Worm (Caenorhabditis elegans) whole organism, midembryonic: ENCODE data around the gene act-1.

Experiments
- T22C8.4 ChIP-seq: fragments of 200-800 bp; sonication (Bioruptor generic); IDR thresholded peaks from 2 replicates; pipeline ENCODE4 v1.3.6; 2022; ENCODE audit warnings: missing genetic modification characterization, missing compliant biosample characterization
- cog-1 ChIP-seq: sonication (generic microtip); optimal IDR thresholded peaks from 2 replicates; lab custom pipeline; 2016; ENCODE audit warnings: missing genetic modification characterization, missing compliant biosample characterization
- flt-1 ChIP-seq: fragments of 200-800 bp; sonication (Bioruptor generic); IDR thresholded peaks from 2 replicates; pipeline ENCODE4 v1.3.6; 2022; ENCODE audit warnings: missing genetic modification characterization, missing compliant biosample characterization
- klf-2 ChIP-seq: fragments of 200-800 bp; sonication (Bioruptor generic); conservative IDR thresholded peaks from 2 replicates; pipeline ENCODE4 v1.3.6; 2022; ENCODE audit warnings: missing genetic modification reagents, missing genetic modification characterization, missing compliant biosample characterization
- med-1 ChIP-seq: sonication (generic microtip); optimal IDR thresholded peaks from 2 replicates; lab custom pipeline; 2017; ENCODE audit warnings: missing genetic modification characterization, mild to moderate bottlenecking, missing compliant biosample characterization, antibody characterized with exemption, missing genetic modification reagents; ENCODE audit not compliant: insufficient read depth
- ref-1 ChIP-seq: fragments of 200-800 bp; sonication (Bioruptor generic); conservative IDR thresholded peaks from 2 replicates; pipeline ENCODE4 v1.3.6; 2022; ENCODE audit warnings: missing genetic modification reagents, missing genetic modification characterization, missing compliant biosample characterization
- tab-1 ChIP-seq: fragments of 200-800 bp; sonication (Bioruptor generic); IDR thresholded peaks from 2 replicates; pipeline ENCODE4 v1.3.6; 2022; ENCODE audit warnings: missing genetic modification characterization, missing compliant biosample characterization
- ztf-23 ChIP-seq: fragments of 200-800 bp; sonication (Bioruptor generic); IDR thresholded peaks from 2 replicates; pipeline ENCODE4 v1.3.6; 2022; ENCODE audit warnings: missing genetic modification reagents, missing genetic modification characterization, missing compliant biosample characterization
- ztf-29 ChIP-seq: fragments of 200-800 bp; sonication (Bioruptor generic); IDR thresholded peaks from 2 replicates; pipeline ENCODE4 v1.3.6; 2022; ENCODE audit warnings: missing genetic modification reagents, missing genetic modification characterization, missing compliant biosample characterization

act-1 gene

ce11 chrV:11063115-11063514 is 17.7 kb upstream of the act-1 start, which contains the start of gene T04C12.9:
T04C12.9 (minus strand) TSS chrV:11063215.
- TF ChIP-seq flt-1 (GFP tag; lab: Robert Waterston, UW) (no peak), ztf-23 (GFP tag; lab: Robert Waterston, UW) (no peak), T22C8.4 (GFP tag; lab: Robert Waterston, UW) (no peak), ref-1 (GFP tag; lab: Robert Waterston, UW) (no peak), cog-1 (tag; lab: Kevin White, UChicago) (no peak), med-1 (GFP tag; lab: Kevin White, UChicago) (no peak), ztf-29 (no peak), tab-1 (GFP tag; lab: Robert Waterston, UW) (no peak), klf-2 (GFP tag; lab: Robert Waterston, UW) (no peak)

- TF ChIP-seq flt-1 (GFP tag; lab: Robert Waterston, UW) (no peak), tab-1 (GFP tag; lab: Robert Waterston, UW) (no peak), med-1 (GFP tag; lab: Kevin White, UChicago) (no peak), ztf-29 (no peak), ref-1 (GFP tag; lab: Robert Waterston, UW) (no peak), klf-2 (GFP tag; lab: Robert Waterston, UW) (no peak), T22C8.4 (GFP tag; lab: Robert Waterston, UW) (no peak), ztf-23 (GFP tag; lab: Robert Waterston, UW) (no peak), cog-1 (tag; lab: Kevin White, UChicago) (no peak)
These were observed 15.3 kb upstream of the act-1 start, which contains the start of gene nlp-80 for ce11 chrV:11065513-11065912. nlp-80 (minus strand) TSS chrV:11065613.

- TF ChIP-seq ref-1 (GFP tag; lab: Robert Waterston, UW) (no peak), tab-1 (GFP tag; lab: Robert Waterston, UW) (no peak), med-1 (GFP tag; lab: Kevin White, UChicago) (no peak), ztf-23 (GFP tag; lab: Robert Waterston, UW) (no peak)
These were observed 11.6 kb upstream of the act-1 start, which contains the start of gene T04C12.8 for ce11 chrV:11069277-11069676. T04C12.8 (minus strand) TSS chrV:11069358.

- TF ChIP-seq tab-1 (GFP tag; lab: Robert Waterston, UW) = no peak
- TF ChIP-seq T22C8.4 (GFP tag; lab: Robert Waterston, UW) = no peak
These were observed 10.5 kb upstream of the act-1 start for ce11 chrV:11070388-11070787.

ce11 chrV:11071453-11071852 is 9.4 kb upstream of the act-1 start:
- TF ChIP-seq tab-1 (GFP tag; lab: Robert Waterston, UW) (no peak), cog-1 (tag; lab: Kevin White, UChicago) (no peak), T22C8.4 (GFP tag; lab: Robert Waterston, UW) (no peak), klf-2 (GFP tag; lab: Robert Waterston, UW) (no peak), med-1 (GFP tag; lab: Kevin White, UChicago) (no peak), flt-1 (GFP tag; lab: Robert Waterston, UW) (no peak), ztf-29 (no peak), ref-1 (GFP tag; lab: Robert Waterston, UW) (no peak), ztf-23 (GFP tag; lab: Robert Waterston, UW) (no peak)

- TF ChIP-seq tab-1 (GFP tag; lab: Robert Waterston, UW) (no peak), T22C8.4 (GFP tag; lab: Robert Waterston, UW) (no peak), ztf-23 (GFP tag; lab: Robert Waterston, UW) (no peak)
These were observed 7.5 kb upstream of the act-1 start for ce11 chrV:11073354-11073753.

ce11 chrV:11074448-11074847 is 6.4 kb upstream of the act-1 start, which contains the start of gene act-3:
act-3 (minus strand) TSS chrV:11074498.
- TF ChIP-seq klf-2 (GFP tag; lab: Robert Waterston, UW) = no peak
- TF ChIP-seq cog-1 (tag; lab: Kevin White, UChicago) = peak; percentile 35

ce11 chrV:11075209-11076027 is 5.4 kb upstream of the act-1 start:
- TF ChIP-seq med-1 (GFP tag; lab: Kevin White, UChicago) (no peak), flt-1 (GFP tag; lab: Robert Waterston, UW) (peak; percentile 48; the same call in 1 of the 2 replicates)

ce11 chrV:11076028-11076402 is 4.8 kb upstream of the act-1 start:
- TF ChIP-seq T22C8.4 (GFP tag; lab: Robert Waterston, UW) (no peak), med-1 (GFP tag; lab: Kevin White, UChicago) (no peak), ztf-23 (GFP tag; lab: Robert Waterston, UW) (no peak), klf-2 (GFP tag; lab: Robert Waterston, UW) (no peak), cog-1 (tag; lab: Kevin White, UChicago) (no peak), ztf-29 (no peak), tab-1 (GFP tag; lab: Robert Waterston, UW) (no peak), ref-1 (GFP tag; lab: Robert Waterston, UW) (no peak), flt-1 (GFP tag; lab: Robert Waterston, UW) (no peak)

ce11 chrV:11076403-11076802 is 4.4 kb upstream of the act-1 start:
- no peak for TF ChIP-seq klf-2 (GFP tag; lab: Robert Waterston, UW)
- TF ChIP-seq ztf-23 (GFP tag; lab: Robert Waterston, UW) = no peak
- no peak for TF ChIP-seq med-1 (GFP tag; lab: Kevin White, UChicago)
- no peak for TF ChIP-seq flt-1 (GFP tag; lab: Robert Waterston, UW)
- TF ChIP-seq T22C8.4 (GFP tag; lab: Robert Waterston, UW) = no peak
- no peak for TF ChIP-seq ref-1 (GFP tag; lab: Robert Waterston, UW)
- no peak for TF ChIP-seq ztf-29
- no peak for TF ChIP-seq tab-1 (GFP tag; lab: Robert Waterston, UW)
- no peak for TF ChIP-seq cog-1 (tag; lab: Kevin White, UChicago)
